Fruit fly (Drosophila melanogaster): ENCODE results near the gene Smr.
A peak's percentile ranks its signal among the peaks of the same experiment; 100 is the strongest.

Smr gene

dm6 chrX:12672317-12673172 is 69.9 kb downstream of the Smr start (continued):
- TF ChIP-seq CG1233 (GFP tag; optimal IDR thresholded peaks at IDR 0.05), result no peak
- TF ChIP-seq CHES-1-like (GFP tag; optimal IDR thresholded peaks at IDR 0.05), result no peak
- TF ChIP-seq gce (GFP tag; IDR thresholded peaks at IDR 0.05), result no peak
- TF ChIP-seq unpg (GFP tag; optimal IDR thresholded peaks at IDR 0.05), result peak; percentile 12
- no peak for TF ChIP-seq CG2889 (GFP tag; IDR thresholded peaks at IDR 0.05)
- TF ChIP-seq CG17385 (GFP tag; optimal IDR thresholded peaks at IDR 0.05), result no peak
- TF ChIP-seq CG2199 (GFP tag; IDR thresholded peaks at IDR 0.05), result 0 out of 3 replicates have a peak, but pooled peaks have one; percentile 24
- no peak for TF ChIP-seq CG10462 (GFP tag; optimal IDR thresholded peaks at IDR 0.05)
- TF ChIP-seq E2f1 (GFP tag; IDR thresholded peaks at IDR 0.05), result no peak
- no peak for TF ChIP-seq CG10267 (tag; optimal IDR thresholded peaks at IDR 0.05)
- TF ChIP-seq CG4328 (GFP tag; optimal IDR thresholded peaks at IDR 0.05), result no peak
- TF ChIP-seq Doc3 (GFP tag; IDR thresholded peaks at IDR 0.05; ENCODE audit: partially characterized antibody), result no peak
- TF ChIP-seq her (GFP tag; optimal IDR thresholded peaks at IDR 0.05), result no peak
- no peak for TF ChIP-seq gcm2 (GFP tag; optimal IDR thresholded peaks at IDR 0.05)
- no peak for TF ChIP-seq CG17829 (tag; optimal IDR thresholded peaks at IDR 0.05)
- TF ChIP-seq CG17568 (GFP tag; optimal IDR thresholded peaks at IDR 0.05), result no peak
- TF ChIP-seq slou (GFP tag; optimal IDR thresholded peaks at IDR 0.05), result no peak
- no peak for TF ChIP-seq CG30020 (tag; optimal IDR thresholded peaks at IDR 0.05)
- TF ChIP-seq Side (GFP tag; optimal IDR thresholded peaks at IDR 0.05), result no peak
- no peak for TF ChIP-seq knrl (GFP tag; IDR thresholded peaks at IDR 0.05; ENCODE audit: partially characterized antibody)
- no peak for TF ChIP-seq gsb (GFP tag; IDR thresholded peaks at IDR 0.05)
- TF ChIP-seq CG7372 (GFP tag; IDR thresholded peaks at IDR 0.05), result no peak; the same call in 1 of the 2 replicates
- TF ChIP-seq CG7963 (GFP tag; IDR thresholded peaks at IDR 0.05; ENCODE audit: partially characterized antibody), result no peak
- no peak for TF ChIP-seq CG11723 (GFP tag; optimal IDR thresholded peaks at IDR 0.05)
- TF ChIP-seq CG14667 (GFP tag; IDR thresholded peaks at IDR 0.05), result no peak
- no peak for TF ChIP-seq maf-S (GFP tag; optimal IDR thresholded peaks at IDR 0.05)
- TF ChIP-seq CG9797 (GFP tag; optimal IDR thresholded peaks at IDR 0.05), result no peak
- TF ChIP-seq Trl (optimal IDR thresholded peaks at IDR 0.05), result no peak
- no peak for TF ChIP-seq Trl (GFP tag; optimal IDR thresholded peaks at IDR 0.05)
- TF ChIP-seq nom (GFP tag; optimal IDR thresholded peaks at IDR 0.05), result peak; percentile 91
- peak in 1 of 2 experiments; percentile 76 for TF ChIP-seq Pdp1 (GFP tag; optimal IDR thresholded peaks at IDR 0.05)
- no peak for TF ChIP-seq CG15514 (GFP tag; optimal IDR thresholded peaks at IDR 0.05)
- TF ChIP-seq sna (GFP tag; IDR thresholded peaks at IDR 0.05; ENCODE audit: partially characterized antibody), result no peak
- 0 out of 2 replicates have a peak, but pooled peaks have one; percentile 9 for TF ChIP-seq sisA (GFP tag; IDR thresholded peaks at IDR 0.05)
- TF ChIP-seq Dp (GFP tag; optimal IDR thresholded peaks at IDR 0.05), result no peak
- no peak for TF ChIP-seq dmrt11E (tag; optimal IDR thresholded peaks at IDR 0.05)
- TF ChIP-seq gem (tag; optimal IDR thresholded peaks at IDR 0.05), result peak; percentile 4
- TF ChIP-seq CoRest (tag; optimal IDR thresholded peaks at IDR 0.05), result no peak
- TF ChIP-seq CG5245 (GFP tag; optimal IDR thresholded peaks at IDR 0.05), result no peak
- no peak for TF ChIP-seq ftz-f1 (GFP tag; optimal IDR thresholded peaks at IDR 0.05)
- TF ChIP-seq Nf-YA (GFP tag; IDR thresholded peaks at IDR 0.05), result no peak
- TF ChIP-seq Vsx1 (GFP tag; optimal IDR thresholded peaks at IDR 0.05), result no peak
- peak; percentile 74 for TF ChIP-seq cg (GFP tag; optimal IDR thresholded peaks at IDR 0.05)
- peak; percentile 27 for TF ChIP-seq cwo (GFP tag; optimal IDR thresholded peaks at IDR 0.05)
- peak; percentile 13 for TF ChIP-seq NfI (GFP tag; optimal IDR thresholded peaks at IDR 0.05)
- no peak for TF ChIP-seq scrt (GFP tag; optimal IDR thresholded peaks at IDR 0.05)
- TF ChIP-seq CG34376 (GFP tag; optimal IDR thresholded peaks at IDR 0.05), result no peak
- TF ChIP-seq CG12744 (GFP tag; optimal IDR thresholded peaks at IDR 0.05), result no peak
- no peak for TF ChIP-seq Sry-β (GFP tag; optimal IDR thresholded peaks at IDR 0.05)
